Worm (Caenorhabditis elegans): ENCODE measurements around the gene B0035.18.

B0035.18 gene

DNA sequence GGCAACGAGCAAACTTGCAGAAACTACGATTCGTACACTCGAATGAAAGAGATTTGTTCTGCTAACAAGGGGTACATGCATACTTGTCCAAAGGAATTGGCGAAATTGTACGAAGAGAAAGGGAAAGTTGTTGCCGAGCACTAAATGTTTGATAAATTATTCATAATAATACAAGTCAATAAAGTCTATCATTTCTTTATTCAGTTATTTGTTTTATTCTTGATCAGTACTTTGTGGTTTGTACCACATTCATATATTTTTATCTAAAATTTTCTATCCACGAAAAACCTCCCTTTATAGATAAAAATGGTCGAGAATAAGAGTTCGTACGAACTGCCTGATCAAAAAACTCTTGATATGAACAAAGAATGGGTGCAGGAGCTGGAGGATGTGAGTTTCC lies 388 bp downstream of the B0035.18 start, which contains the start of gene edg-1:
edg-1 (plus strand) TSS at position 301 of the 400 bp plus-strand sequence.
- TF ChIP-seq hnd-1 (tag; optimal IDR thresholded peaks at IDR 0.05): no peak
- TF ChIP-seq hmbx-1 (tag; optimal IDR thresholded peaks at IDR 0.05): no peak
- no peak for TF ChIP-seq pes-1 (GFP tag; IDR thresholded peaks at IDR 0.05)
- no peak for TF ChIP-seq F13C5.2 (tag; optimal IDR thresholded peaks at IDR 0.05)
- no peak for TF ChIP-seq aly-1 (tag; optimal IDR thresholded peaks at IDR 0.05)
- no peak for TF ChIP-seq ets-7 (tag; optimal IDR thresholded peaks at IDR 0.05)
- no peak for TF ChIP-seq tra-4 (tag; optimal IDR thresholded peaks at IDR 0.05)
- no peak for TF ChIP-seq flt-1 (GFP tag; IDR thresholded peaks at IDR 0.05)
- TF ChIP-seq sea-1 (GFP tag; conservative IDR thresholded peaks at IDR 0.05): no peak
- no peak for TF ChIP-seq B0310.2 (tag; optimal IDR thresholded peaks at IDR 0.05)
- TF ChIP-seq scrt-1 (GFP tag; IDR thresholded peaks at IDR 0.05): no peak
- no peak for TF ChIP-seq tbx-11 (GFP tag; IDR thresholded peaks at IDR 0.05)
- TF ChIP-seq ceh-36 (tag; optimal IDR thresholded peaks at IDR 0.05): no peak
- no peak for TF ChIP-seq tbx-37 (GFP tag; conservative IDR thresholded peaks at IDR 0.05)

DNA sequence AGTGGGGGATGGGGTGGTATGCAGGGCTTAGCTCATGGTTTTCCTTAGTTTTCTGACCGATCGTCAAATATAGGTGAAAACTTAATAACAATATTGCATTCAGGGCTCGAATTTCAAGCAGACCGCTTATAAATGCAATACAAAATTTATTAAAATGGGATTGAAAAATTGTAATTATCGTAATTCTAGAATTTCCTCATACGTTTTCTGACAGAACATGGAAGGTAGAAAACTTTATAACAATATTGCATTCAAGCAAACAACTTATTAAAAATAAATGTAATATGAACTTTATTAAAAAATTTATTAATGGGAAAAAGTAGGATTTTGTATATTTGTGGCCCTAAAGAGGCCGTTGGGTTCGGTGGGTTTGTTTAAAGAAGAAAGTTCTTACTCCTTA lies 3.6 kb downstream of the B0035.18 start:
- TF ChIP-seq ama-1 (optimal IDR thresholded peaks at IDR 0.05) (no peak), pes-1 (GFP tag; IDR thresholded peaks at IDR 0.05) (peak; percentile 42; the same call in 1 of the 2 replicates)

DNA sequence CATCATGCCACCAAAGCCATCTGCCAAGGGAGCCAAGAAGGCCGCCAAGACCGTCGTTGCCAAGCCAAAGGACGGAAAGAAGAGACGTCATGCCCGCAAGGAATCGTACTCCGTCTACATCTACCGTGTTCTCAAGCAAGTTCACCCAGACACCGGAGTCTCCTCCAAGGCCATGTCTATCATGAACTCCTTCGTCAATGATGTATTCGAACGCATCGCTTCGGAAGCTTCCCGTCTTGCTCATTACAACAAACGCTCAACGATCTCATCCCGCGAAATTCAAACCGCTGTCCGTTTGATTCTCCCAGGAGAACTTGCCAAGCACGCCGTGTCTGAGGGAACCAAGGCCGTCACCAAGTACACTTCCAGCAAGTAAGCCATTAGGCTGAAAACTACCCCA lies 4.6 kb downstream of the B0035.18 start, which contains the start of gene his-48:
his-48 (plus strand) TSS at position 5 of the 400 bp plus-strand sequence.
- peak; percentile 11; the same call in 1 of the 2 replicates for TF ChIP-seq flt-1 (GFP tag; IDR thresholded peaks at IDR 0.05)

DNA sequence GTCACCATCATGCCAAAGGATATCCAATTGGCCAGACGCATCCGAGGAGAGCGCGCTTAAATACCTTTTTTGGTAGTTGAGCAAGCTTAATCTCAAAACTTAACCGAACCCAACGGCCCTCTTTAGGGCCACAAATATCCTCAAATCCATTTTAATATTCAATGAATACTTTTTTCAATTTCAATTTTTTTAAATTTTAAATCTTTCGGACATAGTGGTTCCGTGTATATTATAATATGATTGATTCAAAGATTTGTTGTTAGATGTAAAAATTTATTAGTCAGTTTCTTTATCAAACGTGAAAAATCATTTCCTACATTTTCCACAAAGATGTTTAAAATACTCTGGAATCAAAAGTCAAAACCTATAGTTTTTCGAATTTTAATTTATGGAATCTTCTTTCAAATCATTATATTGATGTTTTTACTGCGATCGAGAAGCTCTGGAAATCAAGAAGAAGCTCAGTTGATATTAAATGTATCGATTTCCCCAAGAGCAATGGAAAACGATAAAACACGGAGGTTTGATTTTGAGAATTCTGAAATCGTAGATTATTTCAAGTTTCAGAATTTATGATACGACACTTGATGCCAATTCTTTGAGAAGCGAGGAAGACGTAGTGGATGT lies 6.9 kb downstream of the B0035.18 start, which contains the start of gene B0035.21:
B0035.21 (plus strand) TSS at position 322 of the 627 bp plus-strand sequence.
- no peak for TF ChIP-seq tbx-11 (GFP tag; IDR thresholded peaks at IDR 0.05)
- no peak for TF ChIP-seq ets-7 (tag; optimal IDR thresholded peaks at IDR 0.05)
- no peak for TF ChIP-seq ceh-13 (GFP tag; optimal IDR thresholded peaks at IDR 0.05)
- TF ChIP-seq tbx-37 (GFP tag; conservative IDR thresholded peaks at IDR 0.05): no peak
- TF ChIP-seq hnd-1 (tag; optimal IDR thresholded peaks at IDR 0.05): no peak
- TF ChIP-seq F13C5.2 (tag; optimal IDR thresholded peaks at IDR 0.05): no peak
- TF ChIP-seq flt-1 (GFP tag; IDR thresholded peaks at IDR 0.05): no peak
- no peak for TF ChIP-seq pes-1 (GFP tag; IDR thresholded peaks at IDR 0.05)
- no peak for TF ChIP-seq aly-1 (tag; optimal IDR thresholded peaks at IDR 0.05)
- no peak for TF ChIP-seq tra-4 (tag; optimal IDR thresholded peaks at IDR 0.05)
- TF ChIP-seq scrt-1 (GFP tag; IDR thresholded peaks at IDR 0.05): no peak
- TF ChIP-seq ama-1 (optimal IDR thresholded peaks at IDR 0.05): no peak
- TF ChIP-seq hmg-4 (GFP tag; optimal IDR thresholded peaks at IDR 0.05): no peak
- TF ChIP-seq ceh-36 (tag; optimal IDR thresholded peaks at IDR 0.05): no peak
- TF ChIP-seq hmbx-1 (tag; optimal IDR thresholded peaks at IDR 0.05): no peak
- TF ChIP-seq B0310.2 (tag; optimal IDR thresholded peaks at IDR 0.05): no peak
- no peak for TF ChIP-seq sea-1 (GFP tag; conservative IDR thresholded peaks at IDR 0.05)

DNA sequence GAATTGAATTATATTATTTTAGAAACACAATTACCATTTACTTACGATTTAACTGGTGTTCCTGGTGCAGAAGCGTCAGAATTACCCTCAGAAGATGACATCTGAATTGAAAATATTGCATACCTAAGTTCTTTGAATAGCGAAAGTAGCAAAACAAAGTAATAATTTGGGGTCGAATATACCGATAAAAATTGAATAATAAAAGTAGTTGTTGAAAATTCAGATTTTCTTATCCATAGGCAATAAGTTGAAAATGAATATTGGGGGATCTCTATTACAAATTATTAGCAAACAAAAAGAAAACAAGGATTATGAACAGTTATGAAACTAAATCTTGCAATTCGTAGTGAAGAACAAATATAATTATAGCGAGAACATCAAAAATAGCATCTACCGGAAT lies 9.2 kb downstream of the B0035.18 start, which contains the start of gene leo-1:
leo-1 (minus strand) TSS at position 101 of the 400 bp plus-strand sequence.
- TF ChIP-seq hmbx-1 (tag; optimal IDR thresholded peaks at IDR 0.05) (no peak), hmg-4 (GFP tag; optimal IDR thresholded peaks at IDR 0.05) (no peak), flt-1 (GFP tag; IDR thresholded peaks at IDR 0.05) (no peak), sea-1 (GFP tag; conservative IDR thresholded peaks at IDR 0.05) (no peak), aly-1 (tag; optimal IDR thresholded peaks at IDR 0.05) (no peak), ceh-36 (tag; optimal IDR thresholded peaks at IDR 0.05) (no peak), ets-7 (tag; optimal IDR thresholded peaks at IDR 0.05) (no peak), scrt-1 (GFP tag; IDR thresholded peaks at IDR 0.05) (no peak), B0310.2 (tag; optimal IDR thresholded peaks at IDR 0.05) (no peak), F13C5.2 (tag; optimal IDR thresholded peaks at IDR 0.05) (no peak), tra-4 (tag; optimal IDR thresholded peaks at IDR 0.05) (no peak), ceh-13 (GFP tag; optimal IDR thresholded peaks at IDR 0.05) (no peak), ama-1 (optimal IDR thresholded peaks at IDR 0.05) (no peak)

DNA sequence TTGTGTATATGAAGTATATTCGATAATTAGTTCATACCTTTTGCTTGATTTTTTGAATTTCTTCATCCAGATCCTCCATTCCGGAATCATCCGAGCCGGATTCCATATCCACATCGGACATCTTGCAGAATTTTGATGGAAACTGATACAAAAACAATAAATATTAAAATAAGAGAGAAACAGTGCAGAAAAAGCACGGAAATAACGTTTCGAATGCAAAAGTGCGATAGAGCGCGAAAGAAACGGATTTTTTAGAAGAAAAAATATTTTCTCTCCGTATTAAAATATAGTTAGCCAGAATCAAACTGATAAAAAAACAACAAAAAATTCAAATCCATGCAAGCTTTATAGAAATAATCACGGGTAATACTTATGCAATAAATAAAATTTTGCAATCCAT lies 12.6 kb downstream of the B0035.18 start, which contains the start of gene sart-3:
sart-3 (minus strand) TSS at position 219 of the 400 bp plus-strand sequence.
- no peak for TF ChIP-seq F13C5.2 (tag; optimal IDR thresholded peaks at IDR 0.05)
- TF ChIP-seq pes-1 (GFP tag; IDR thresholded peaks at IDR 0.05): no peak
- TF ChIP-seq hmg-4 (GFP tag; optimal IDR thresholded peaks at IDR 0.05): no peak
- no peak for TF ChIP-seq B0310.2 (tag; optimal IDR thresholded peaks at IDR 0.05)
- no peak for TF ChIP-seq tbx-11 (GFP tag; IDR thresholded peaks at IDR 0.05)
- no peak for TF ChIP-seq ets-7 (tag; optimal IDR thresholded peaks at IDR 0.05)
- no peak for TF ChIP-seq tra-4 (tag; optimal IDR thresholded peaks at IDR 0.05)
- TF ChIP-seq ceh-13 (GFP tag; optimal IDR thresholded peaks at IDR 0.05): no peak
- no peak for TF ChIP-seq flt-1 (GFP tag; IDR thresholded peaks at IDR 0.05)
- TF ChIP-seq ama-1 (optimal IDR thresholded peaks at IDR 0.05): no peak
- TF ChIP-seq tbx-37 (GFP tag; conservative IDR thresholded peaks at IDR 0.05): no peak
- no peak for TF ChIP-seq ceh-36 (tag; optimal IDR thresholded peaks at IDR 0.05)
- TF ChIP-seq aly-1 (tag; optimal IDR thresholded peaks at IDR 0.05): no peak
- no peak for TF ChIP-seq hmbx-1 (tag; optimal IDR thresholded peaks at IDR 0.05)
- no peak for TF ChIP-seq scrt-1 (GFP tag; IDR thresholded peaks at IDR 0.05)
- TF ChIP-seq hnd-1 (tag; optimal IDR thresholded peaks at IDR 0.05): no peak
- TF ChIP-seq sea-1 (GFP tag; conservative IDR thresholded peaks at IDR 0.05): no peak

DNA sequence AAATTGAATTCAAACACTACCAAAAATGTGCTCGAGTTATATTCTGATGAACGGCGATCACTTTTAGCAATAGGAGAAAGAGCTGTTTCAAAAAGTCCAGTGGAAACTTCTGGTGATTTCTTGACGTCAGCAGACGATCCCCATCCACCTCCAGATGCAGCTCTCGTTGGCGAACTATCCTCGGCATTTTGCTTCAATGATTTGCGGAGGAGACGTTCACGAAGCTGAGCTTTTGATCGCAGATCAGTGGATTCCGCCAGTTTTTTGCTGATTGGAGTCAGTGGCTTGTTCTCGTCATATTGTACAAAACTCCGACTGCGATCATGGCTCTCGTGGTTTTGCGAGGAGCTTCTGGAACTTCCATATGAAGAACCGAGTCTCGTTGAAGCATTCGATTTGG lies 16.1 kb downstream of the B0035.18 start:
- TF ChIP-seq hmbx-1 (tag; optimal IDR thresholded peaks at IDR 0.05) (no peak), F13C5.2 (tag; optimal IDR thresholded peaks at IDR 0.05) (no peak), aly-1 (tag; optimal IDR thresholded peaks at IDR 0.05) (no peak), tra-4 (tag; optimal IDR thresholded peaks at IDR 0.05) (no peak), ets-7 (tag; optimal IDR thresholded peaks at IDR 0.05) (no peak), flt-1 (GFP tag; IDR thresholded peaks at IDR 0.05) (no peak), B0310.2 (tag; optimal IDR thresholded peaks at IDR 0.05) (no peak), pes-1 (GFP tag; IDR thresholded peaks at IDR 0.05) (no peak), tbx-37 (GFP tag; conservative IDR thresholded peaks at IDR 0.05) (no peak), tbx-11 (GFP tag; IDR thresholded peaks at IDR 0.05) (no peak), hnd-1 (tag; optimal IDR thresholded peaks at IDR 0.05) (no peak), hmg-4 (GFP tag; optimal IDR thresholded peaks at IDR 0.05) (no peak), ceh-13 (GFP tag; optimal IDR thresholded peaks at IDR 0.05) (no peak), scrt-1 (GFP tag; IDR thresholded peaks at IDR 0.05) (no peak), ama-1 (optimal IDR thresholded peaks at IDR 0.05) (no peak)
